Worm (Caenorhabditis elegans): Measurements from ENCODE around the gene W03B1.5.

Gene W03B1.5

ce11 chrIV:4347578-4348003, 655 bp upstream of the W03B1.5 start (continued):
- TF ChIP-seq unc-62 (GFP tag; optimal IDR thresholded peaks at IDR 0.05) (no peak), B0019.2 (GFP tag; conservative IDR thresholded peaks at IDR 0.05) (no peak), xnd-1 (tag; optimal IDR thresholded peaks at IDR 0.05) (peak; percentile 46), K11D2.4 (GFP tag; IDR thresholded peaks at IDR 0.05) (no peak), let-526 (GFP tag; IDR thresholded peaks at IDR 0.05) (no peak), madf-8 (GFP tag; conservative IDR thresholded peaks at IDR 0.05) (no peak; the same call in 1 of the 2 replicates), sea-2 (GFP tag; IDR thresholded peaks at IDR 0.05) (no peak), madf-3 (GFP tag; IDR thresholded peaks at IDR 0.05) (peak; percentile 71), Y67H2A.10 (GFP tag; conservative IDR thresholded peaks at IDR 0.05) (no peak), lin-26 (GFP tag; IDR thresholded peaks at IDR 0.05) (peak; percentile 78; the same call in 1 of the 2 replicates), F55B11.4 (tag; optimal IDR thresholded peaks at IDR 0.05; ENCODE audit: borderline replicate concordance, insufficient read depth) (no peak), hmg-20 (GFP tag; IDR thresholded peaks at IDR 0.05) (peak; percentile 29; the same call in 1 of the 2 replicates), B0336.3 (GFP tag; IDR thresholded peaks at IDR 0.05) (peak; percentile 71), ztf-18 (tag; optimal IDR thresholded peaks at IDR 0.05) (peak; percentile 78), D2030.7 (GFP tag; IDR thresholded peaks at IDR 0.05) (peak; percentile 96), atf-7 (tag; optimal IDR thresholded peaks at IDR 0.05) (no peak), Y95B8A.8 (GFP tag; IDR thresholded peaks at IDR 0.05) (no peak), nhr-90 (tag; optimal IDR thresholded peaks at IDR 0.05) (no peak), ekl-4 (GFP tag; IDR thresholded peaks at IDR 0.05) (no peak; the same call in none of the 2 replicates), rcor-1 (GFP tag; IDR thresholded peaks at IDR 0.05) (peak; percentile 60), ceh-58 (GFP tag; IDR thresholded peaks at IDR 0.05) (0 out of 2 replicates have a peak, but pooled peaks have one; percentile 52), T26A5.8 (tag; optimal IDR thresholded peaks at IDR 0.05) (no peak), nfyb-1 (GFP tag; IDR thresholded peaks at IDR 0.05) (peak; percentile 63; the same call in 1 of the 2 replicates), C17E4.6 (GFP tag; IDR thresholded peaks at IDR 0.05) (peak; percentile 76), egl-18 (GFP tag; IDR thresholded peaks at IDR 0.05) (no peak), T07F8.4 (tag; optimal IDR thresholded peaks at IDR 0.05) (no peak), athp-1 (tag; optimal IDR thresholded peaks at IDR 0.05) (no peak), sdz-38 (tag; optimal IDR thresholded peaks at IDR 0.05) (no peak), F39B2.1 (GFP tag; IDR thresholded peaks at IDR 0.05) (no peak), ceh-27 (GFP tag; optimal IDR thresholded peaks at IDR 0.05) (peak; percentile 17), zim-3 (tag; optimal IDR thresholded peaks at IDR 0.05) (no peak), dpl-1 (GFP tag; optimal IDR thresholded peaks at IDR 0.05) (no peak), tbp1 (GFP tag; optimal IDR thresholded peaks at IDR 0.05) (peak; percentile 70), hrde-1 (tag; optimal IDR thresholded peaks at IDR 0.05; ENCODE audit: borderline replicate concordance) (peak; percentile 47), nhr-179 (tag; optimal IDR thresholded peaks at IDR 0.05) (no peak), Y53G8AR.9 (GFP tag; conservative IDR thresholded peaks at IDR 0.05) (peak; percentile 85), pbrm-1 (GFP tag; IDR thresholded peaks at IDR 0.05) (peak; percentile 88), cebp-2 (GFP tag; IDR thresholded peaks at IDR 0.05) (no peak), him-1 (tag; optimal IDR thresholded peaks at IDR 0.05) (peak; percentile 80), F22D6.2 (tag; optimal IDR thresholded peaks at IDR 0.05) (no peak), attf-6 (GFP tag; IDR thresholded peaks at IDR 0.05) (peak; percentile 95), F33H1.4 (GFP tag; IDR thresholded peaks at IDR 0.05) (peak; percentile 53), bed-1 (GFP tag; IDR thresholded peaks at IDR 0.05) (no peak), bed-2 (GFP tag; IDR thresholded peaks at IDR 0.05) (no peak), lin-54 (GFP tag; optimal IDR thresholded peaks at IDR 0.05) (peak; percentile 51), ceh-100 (GFP tag; IDR thresholded peaks at IDR 0.05) (peak; percentile 73; the same call in 1 of the 2 replicates), zfh-2 (GFP tag; conservative IDR thresholded peaks at IDR 0.05) (no peak), repo-1 (tag; optimal IDR thresholded peaks at IDR 0.05) (peak; percentile 69), F57C9.4 (tag; optimal IDR thresholded peaks at IDR 0.05) (no peak), somi-1 (GFP tag; optimal IDR thresholded peaks at IDR 0.05) (no peak)
